Fruit fly (Drosophila melanogaster) whole organism, embryonic: ENCODE results near the gene und.

Source experiments
- ATbp ChIP-seq: fragments of 200-800 bp; sonication (Bioruptor generic); optimal IDR thresholded peaks from 2 replicates; lab custom pipeline; 2017; ENCODE audit warnings: missing biosample characterization, mild to moderate bottlenecking, missing genetic modification characterization, missing genetic modification reagents
- Abd-B ChIP-seq: fragments of 200-800 bp; sonication (Bioruptor generic); optimal IDR thresholded peaks from 2 replicates; lab custom pipeline; 2018; ENCODE audit warnings: missing biosample characterization, mild to moderate bottlenecking, missing genetic modification characterization, moderate library complexity
- Bgb ChIP-seq: fragments of 200-800 bp; sonication (Bioruptor generic); IDR thresholded peaks from 2 replicates; pipeline ENCODE4 v1.3.6; 2022; ENCODE audit warnings: missing biosample characterization, missing genetic modification characterization; ENCODE audit not compliant: partially characterized antibody
- CG10274 ChIP-seq: fragments of 200-800 bp; sonication (Bioruptor generic); optimal IDR thresholded peaks from 3 replicates; lab custom pipeline; 2017; ENCODE audit warnings: missing biosample characterization, mild to moderate bottlenecking, missing genetic modification characterization
- CG11398 ChIP-seq: fragments of 200-800 bp; sonication (Bioruptor generic); optimal IDR thresholded peaks from 2 replicates; lab custom pipeline; 2016; ENCODE audit warnings: missing biosample characterization, missing genetic modification characterization
- CG11696 ChIP-seq: fragments of 200-800 bp; sonication (Bioruptor generic); IDR thresholded peaks from 2 replicates; pipeline ENCODE4 v1.3.6; 2022; ENCODE audit warnings: missing biosample characterization, missing genetic modification characterization
- CG11723 ChIP-seq: fragments of 200-800 bp; sonication (Bioruptor generic); optimal IDR thresholded peaks from 2 replicates; lab custom pipeline; 2017; ENCODE audit warnings: missing biosample characterization, mild to moderate bottlenecking, missing genetic modification characterization
- CG12942 ChIP-seq: fragments of 200-800 bp; sonication (Bioruptor generic); optimal IDR thresholded peaks from 3 replicates; lab custom pipeline; 2016; ENCODE audit warnings: missing biosample characterization, missing genetic modification characterization
- CG13424 ChIP-seq: fragments of 200-800 bp; sonication (Bioruptor generic); optimal IDR thresholded peaks from 2 replicates; lab custom pipeline; 2019; ENCODE audit warnings: missing biosample characterization, mild to moderate bottlenecking, missing genetic modification characterization, moderate library complexity
- CG13894 ChIP-seq: fragments of 200-800 bp; sonication (Bioruptor generic); optimal IDR thresholded peaks from 3 replicates; lab custom pipeline; 2018; ENCODE audit warnings: missing biosample characterization, mild to moderate bottlenecking, missing genetic modification characterization, moderate library complexity
- CG17912 ChIP-seq: fragments of 200-800 bp; sonication (Bioruptor generic); optimal IDR thresholded peaks from 2 replicates; lab custom pipeline; 2018; ENCODE audit warnings: missing biosample characterization, mild to moderate bottlenecking, missing genetic modification characterization
- CG3065 ChIP-seq: fragments of 200-800 bp; sonication (Bioruptor generic); optimal IDR thresholded peaks from 2 replicates; lab custom pipeline; 2016; ENCODE audit warnings: missing biosample characterization, missing genetic modification characterization
- CG42726 ChIP-seq: fragments of 200-800 bp; sonication (Bioruptor generic); IDR thresholded peaks from 2 replicates; pipeline ENCODE4 v1.3.6; 2022; ENCODE audit warnings: missing biosample characterization, missing genetic modification characterization; ENCODE audit not compliant: partially characterized antibody
- CG43689 ChIP-seq: fragments of 200-800 bp; sonication (Bioruptor generic); IDR thresholded peaks from 2 replicates; pipeline ENCODE4 v1.3.6; 2022; ENCODE audit warnings: missing biosample characterization, missing genetic modification characterization
- CG5180 ChIP-seq: fragments of 200-800 bp; sonication (Bioruptor generic); optimal IDR thresholded peaks from 3 replicates; lab custom pipeline; 2017; ENCODE audit warnings: missing biosample characterization, missing genetic modification characterization, mild to moderate bottlenecking, moderate library complexity, missing genetic modification reagents
- CG5245 ChIP-seq: fragments of 200-800 bp; sonication (Bioruptor generic); optimal IDR thresholded peaks from 3 replicates; lab custom pipeline; 2016; ENCODE audit warnings: missing biosample characterization, missing genetic modification characterization
- CG6765 ChIP-seq: fragments of 200-800 bp; sonication (Bioruptor generic); optimal IDR thresholded peaks from 3 replicates; lab custom pipeline; 2017; ENCODE audit warnings: missing biosample characterization, mild to moderate bottlenecking, missing genetic modification characterization
- CG7745 ChIP-seq: fragments of 200-800 bp; sonication (Bioruptor generic); optimal IDR thresholded peaks from 2 replicates; lab custom pipeline; 2018; ENCODE audit warnings: missing biosample characterization, mild to moderate bottlenecking, missing genetic modification characterization, moderate library complexity
- CG8765 ChIP-seq: fragments of 200-800 bp; sonication (Bioruptor generic); IDR thresholded peaks from 2 replicates; pipeline ENCODE4 v1.3.6; 2022; ENCODE audit warnings: missing biosample characterization, missing genetic modification characterization
- Dip3 ChIP-seq: fragments of 200-800 bp; sonication (Bioruptor generic); optimal IDR thresholded peaks from 3 replicates; lab custom pipeline; 2016; ENCODE audit warnings: missing biosample characterization, missing genetic modification characterization
- Doc2 ChIP-seq: fragments of 200-800 bp; sonication (Bioruptor generic); IDR thresholded peaks from 2 replicates; pipeline ENCODE4 v1.3.6; 2022; ENCODE audit warnings: missing biosample characterization, missing genetic modification characterization
- Doc3 ChIP-seq: fragments of 200-800 bp; sonication (Bioruptor generic); IDR thresholded peaks from 3 replicates; pipeline ENCODE4 v1.3.6; 2022; ENCODE audit warnings: missing biosample characterization, missing genetic modification characterization; ENCODE audit not compliant: partially characterized antibody
- E2f1 ChIP-seq: fragments of 200-800 bp; sonication (Bioruptor generic); IDR thresholded peaks from 2 replicates; pipeline ENCODE4 v1.3.6; 2022; ENCODE audit warnings: missing biosample characterization, missing genetic modification characterization
- HLH3B ChIP-seq: fragments of 200-800 bp; sonication (Bioruptor generic); IDR thresholded peaks from 2 replicates; pipeline ENCODE4 v1.3.6; 2022; ENCODE audit warnings: missing biosample characterization, missing genetic modification characterization
- Lhr ChIP-seq: fragments of 200-800 bp; sonication (Bioruptor generic); optimal IDR thresholded peaks from 3 replicates; lab custom pipeline; 2017; ENCODE audit warnings: mild to moderate bottlenecking, missing biosample characterization, missing genetic modification reagents, missing genetic modification characterization
- NC2β ChIP-seq: fragments of 200-800 bp; sonication (Bioruptor generic); optimal IDR thresholded peaks from 2 replicates; lab custom pipeline; 2016; ENCODE audit warnings: missing biosample characterization, missing genetic modification characterization
- Oli ChIP-seq: fragments of 200-800 bp; sonication (Bioruptor generic); optimal IDR thresholded peaks from 2 replicates; lab custom pipeline; 2018; ENCODE audit warnings: missing biosample characterization, mild to moderate bottlenecking, missing genetic modification characterization, moderate library complexity
- Ptx1 ChIP-seq: fragments of 200-800 bp; sonication (Bioruptor generic); IDR thresholded peaks from 2 replicates; pipeline ENCODE4 v1.3.6; 2022; ENCODE audit warnings: missing biosample characterization, missing genetic modification characterization
- Sox102F ChIP-seq: fragments of 200-800 bp; sonication (Bioruptor generic); optimal IDR thresholded peaks from 2 replicates; lab custom pipeline; 2018; ENCODE audit warnings: missing biosample characterization, mild to moderate bottlenecking, missing genetic modification characterization, moderate library complexity
- ash1 ChIP-seq: fragments of 200-800 bp; sonication (Bioruptor generic); optimal IDR thresholded peaks from 2 replicates; lab custom pipeline; 2018; ENCODE audit warnings: missing biosample characterization, mild to moderate bottlenecking, missing genetic modification characterization
- bbx ChIP-seq: fragments of 200-800 bp; sonication (Bioruptor generic); IDR thresholded peaks from 2 replicates; pipeline ENCODE4 v1.3.6; 2022; ENCODE audit warnings: missing biosample characterization, missing genetic modification characterization; ENCODE audit not compliant: partially characterized antibody
- cas ChIP-seq: fragments of 200-800 bp; sonication (Bioruptor generic); IDR thresholded peaks from 2 replicates; pipeline ENCODE4 v1.3.6; 2022; ENCODE audit warnings: missing biosample characterization, missing genetic modification characterization
- danr ChIP-seq: fragments of 200-800 bp; sonication (Bioruptor generic); IDR thresholded peaks from 2 replicates; pipeline ENCODE4 v1.3.6; 2022; ENCODE audit warnings: missing biosample characterization, missing genetic modification characterization
- dimm ChIP-seq: fragments of 200-800 bp; sonication (Bioruptor generic); IDR thresholded peaks from 2 replicates; pipeline ENCODE4 v1.3.6; 2022; ENCODE audit warnings: missing biosample characterization, missing genetic modification characterization
- disco-r ChIP-seq: fragments of 200-800 bp; sonication (Bioruptor generic); optimal IDR thresholded peaks from 2 replicates; lab custom pipeline; 2016; ENCODE audit warnings: missing biosample characterization, missing genetic modification characterization
- en ChIP-seq: fragments of 200-800 bp; sonication (Bioruptor generic); optimal IDR thresholded peaks from 2 replicates; lab custom pipeline; 2016; ENCODE audit warnings: missing biosample characterization, missing genetic modification characterization
- fd3F ChIP-seq: fragments of 200-800 bp; sonication (Bioruptor generic); optimal IDR thresholded peaks from 2 replicates; lab custom pipeline; 2018; ENCODE audit warnings: missing biosample characterization, mild to moderate bottlenecking, missing genetic modification characterization, moderate library complexity
- gcm ChIP-seq: fragments of 200-800 bp; sonication (Bioruptor generic); optimal IDR thresholded peaks from 2 replicates; lab custom pipeline; 2019; ENCODE audit warnings: missing biosample characterization, mild to moderate bottlenecking, missing genetic modification characterization, moderate library complexity
- h ChIP-seq: fragments of >200 bp; optimal IDR thresholded peaks from 2 replicates; lab custom pipeline; 2017
- pan ChIP-seq, 4 experiments: fragments of >200 bp in 3 of 4; fragments of 200-800 bp in 1 of 4; sonication (Bioruptor generic) in 1 of 4; optimal IDR thresholded peaks in 3 of 4; IDR thresholded peaks in 1 of 4; 2 replicates each; pipeline versions ENCODE4 v1.3.6 to Lab custom; 2017 to 2022; ENCODE audit warnings: missing biosample characterization in 2 of 4, missing genetic modification characterization in 2 of 4, mixed read lengths in 1 of 4
- phol ChIP-seq: fragments of 200-800 bp; sonication (Bioruptor generic); optimal IDR thresholded peaks from 3 replicates; lab custom pipeline; 2018; ENCODE audit warnings: missing biosample characterization, mild to moderate bottlenecking, missing genetic modification characterization, moderate library complexity
- pita ChIP-seq: fragments of 200-800 bp; sonication (Bioruptor generic); optimal IDR thresholded peaks from 2 replicates; lab custom pipeline; 2017; ENCODE audit warnings: missing biosample characterization, mild to moderate bottlenecking, missing genetic modification characterization
- scrt ChIP-seq: fragments of 200-800 bp; sonication (Bioruptor generic); optimal IDR thresholded peaks from 2 replicates; lab custom pipeline; 2018; ENCODE audit warnings: missing biosample characterization, mild to moderate bottlenecking, missing genetic modification characterization, moderate library complexity
- sd ChIP-seq: fragments of 200-800 bp; sonication (Bioruptor generic); optimal IDR thresholded peaks from 3 replicates; lab custom pipeline; 2018; ENCODE audit warnings: missing biosample characterization, mild to moderate bottlenecking, missing genetic modification characterization, moderate library complexity
- vvl ChIP-seq: fragments of 200-800 bp; sonication (Bioruptor generic); IDR thresholded peaks from 2 replicates; pipeline ENCODE4 v1.3.6; 2022; ENCODE audit warnings: missing biosample characterization, missing genetic modification characterization

Gene und

DNA sequence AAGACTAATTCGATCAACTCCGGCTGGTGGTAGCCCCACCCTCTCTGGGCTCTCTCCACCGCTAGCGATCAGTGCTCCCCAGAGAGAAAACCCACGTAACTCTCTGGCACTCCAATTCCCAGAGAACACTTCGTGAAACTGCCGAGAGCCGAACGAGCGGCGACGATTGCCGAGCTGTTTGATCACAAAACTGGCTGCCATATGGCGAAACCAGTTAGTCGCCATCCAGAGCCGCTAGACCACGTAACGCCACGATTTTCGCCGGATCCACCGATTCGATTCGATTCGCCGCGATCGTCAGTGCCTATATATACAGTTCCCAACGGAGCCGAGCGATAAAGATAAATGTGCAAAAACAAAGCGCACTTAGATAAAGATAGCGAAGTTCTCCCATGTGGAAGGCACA, 19.0 kb downstream of the und start, which contains the start of gene IP3K1 (continued):
- TF ChIP-seq h (lab: Kevin White, UChicago) (no peak), phol (tag; lab: Kevin White, UChicago) (no peak), CG5245 (GFP tag; lab: Kevin White, UChicago) (no peak), pita (GFP tag; lab: Kevin White, UChicago) (no peak), CG7745 (no peak), CG17912 (GFP tag; lab: Kevin White, UChicago) (peak; percentile 72), disco-r (no peak), CG6765 (GFP tag; lab: Kevin White, UChicago) (peak; percentile 31), danr (GFP tag; lab: Robert Waterston, UW) (no peak), dimm (GFP tag; lab: Robert Waterston, UW) (no peak), E2f1 (GFP tag; lab: Robert Waterston, UW) (peak; percentile 30; the same call in 1 of the 2 replicates), Oli (no peak), Dip3 (no peak), Ptx1 (GFP tag; lab: Robert Waterston, UW) (0 out of 2 replicates have a peak, but pooled peaks have one; percentile 7), scrt (GFP tag; lab: Kevin White, UChicago) (peak; percentile 15), cas (no peak), Lhr (GFP tag; lab: Kevin White, UChicago) (no peak), CG8765 (GFP tag; lab: Robert Waterston, UW) (no peak), gcm (GFP tag; lab: Kevin White, UChicago) (peak; percentile 59), CG3065 (GFP tag; lab: Kevin White, UChicago) (no peak), CG11696 (GFP tag; lab: Robert Waterston, UW) (peak; percentile 29; the same call in 1 of the 2 replicates), fd3F (no peak), Bgb (GFP tag; lab: Robert Waterston, UW) (peak; percentile 71; the same call in 1 of the 2 replicates), HLH3B (peak; percentile 43; the same call in 1 of the 2 replicates), CG11723 (GFP tag; lab: Kevin White, UChicago) (no peak), CG42726 (GFP tag; lab: Robert Waterston, UW) (peak; percentile 85), Doc3 (GFP tag; lab: Robert Waterston, UW) (no peak), CG11398 (peak; percentile 36), Abd-B (GFP tag; lab: Kevin White, UChicago) (no peak), ATbp (no peak), ash1 (GFP tag; lab: Kevin White, UChicago) (peak; percentile 8), Doc2 (GFP tag; lab: Robert Waterston, UW) (no peak), CG13424 (tag; lab: Kevin White, UChicago) (no peak), CG43689 (GFP tag; lab: Robert Waterston, UW) (no peak), pan (optimal IDR thresholded peaks at IDR 0.05; lab: Kevin White, UChicago) (no peak), pan (GFP tag; optimal IDR thresholded peaks at IDR 0.05 in 1 of 2, IDR thresholded peaks at IDR 0.05 in 1 of 2) (peak in 1 of 2 experiments; percentile 46), CG13894 (peak; percentile 92), NC2β (GFP tag; lab: Kevin White, UChicago) (peak; percentile 16), CG10274 (GFP tag; lab: Kevin White, UChicago) (no peak), en (GFP tag; lab: Kevin White, UChicago) (no peak), bbx (GFP tag; lab: Robert Waterston, UW) (peak; percentile 74), CG5180 (GFP tag; lab: Kevin White, UChicago) (no peak), vvl (GFP tag; lab: Robert Waterston, UW) (peak; percentile 79), Sox102F (GFP tag; lab: Kevin White, UChicago) (no peak), CG12942 (GFP tag; lab: Kevin White, UChicago) (no peak), sd (tag; lab: Kevin White, UChicago) (peak; percentile 53)
